Worm (Caenorhabditis elegans) whole organism, early embryonic: ENCODE measurements around the gene npr-22.

Source experiments
- B0310.2 ChIP-seq: sonication (generic microtip); optimal IDR thresholded peaks from 2 replicates; lab custom pipeline; 2016; ENCODE audit warnings: mild to moderate bottlenecking, missing genetic modification characterization, missing compliant biosample characterization
- F13C5.2 ChIP-seq: sonication (generic microtip); optimal IDR thresholded peaks from 2 replicates; lab custom pipeline; 2017; ENCODE audit warnings: mild to moderate bottlenecking, missing genetic modification characterization, inconsistent platforms, missing compliant biosample characterization
- aly-1 ChIP-seq: sonication (generic microtip); optimal IDR thresholded peaks from 2 replicates; lab custom pipeline; 2016; ENCODE audit warnings: missing genetic modification characterization, missing compliant biosample characterization
- ama-1 ChIP-seq: fragments of 150-350 bp; optimal IDR thresholded peaks from 2 replicates; lab custom pipeline; 2014
- ceh-13 ChIP-seq: fragments of 200-800 bp; sonication (Bioruptor generic); optimal IDR thresholded peaks from 2 replicates; lab custom pipeline; 2018; ENCODE audit warnings: mild to moderate bottlenecking, missing genetic modification characterization, missing compliant biosample characterization
- ceh-36 ChIP-seq: sonication (generic microtip); optimal IDR thresholded peaks from 2 replicates; lab custom pipeline; 2016; ENCODE audit warnings: missing genetic modification characterization, inconsistent platforms, missing compliant biosample characterization
- ets-7 ChIP-seq: sonication (generic microtip); optimal IDR thresholded peaks from 2 replicates; lab custom pipeline; 2016; ENCODE audit warnings: missing genotype, missing genetic modification characterization, missing compliant biosample characterization
- flt-1 ChIP-seq: fragments of 200-800 bp; sonication (Bioruptor generic); IDR thresholded peaks from 2 replicates; pipeline ENCODE4 v1.3.6; 2022; ENCODE audit warnings: missing genetic modification characterization, missing compliant biosample characterization
- hmbx-1 ChIP-seq: sonication (generic microtip); optimal IDR thresholded peaks from 2 replicates; lab custom pipeline; 2016; ENCODE audit warnings: mild to moderate bottlenecking, missing genetic modification characterization, missing compliant biosample characterization
- hmg-4 ChIP-seq: fragments of 200-800 bp; sonication (Bioruptor generic); optimal IDR thresholded peaks from 2 replicates; lab custom pipeline; 2018; ENCODE audit warnings: mild to moderate bottlenecking, missing genetic modification characterization, missing compliant biosample characterization
- hnd-1 ChIP-seq: sonication (generic microtip); optimal IDR thresholded peaks from 2 replicates; lab custom pipeline; 2016; ENCODE audit warnings: missing genetic modification characterization, missing compliant biosample characterization
- pes-1 ChIP-seq: fragments of 200-800 bp; sonication (Bioruptor generic); IDR thresholded peaks from 2 replicates; pipeline ENCODE4 v1.3.6; 2022; ENCODE audit warnings: missing genetic modification reagents, missing genetic modification characterization, missing compliant biosample characterization
- scrt-1 ChIP-seq: fragments of 200-800 bp; sonication (Bioruptor generic); IDR thresholded peaks from 2 replicates; pipeline ENCODE4 v1.3.6; 2022; ENCODE audit warnings: missing genetic modification characterization, missing compliant biosample characterization
- sea-1 ChIP-seq: fragments of 200-800 bp; sonication (Bioruptor generic); conservative IDR thresholded peaks from 2 replicates; pipeline ENCODE4 v1.3.6; 2022; ENCODE audit warnings: missing genetic modification characterization, missing compliant biosample characterization
- tbx-11 ChIP-seq: fragments of 200-800 bp; sonication (Bioruptor generic); IDR thresholded peaks from 2 replicates; pipeline ENCODE4 v1.3.6; 2022; ENCODE audit warnings: missing genetic modification characterization, missing compliant biosample characterization
- tbx-37 ChIP-seq: fragments of 200-800 bp; sonication (Bioruptor generic); conservative IDR thresholded peaks from 2 replicates; pipeline ENCODE4 v1.3.6; 2022; ENCODE audit warnings: missing genetic modification reagents, missing genetic modification characterization, missing compliant biosample characterization
- tra-4 ChIP-seq: sonication (generic microtip); optimal IDR thresholded peaks from 2 replicates; lab custom pipeline; 2017; ENCODE audit warnings: missing genetic modification characterization, missing compliant biosample characterization

Gene npr-22

DNA sequence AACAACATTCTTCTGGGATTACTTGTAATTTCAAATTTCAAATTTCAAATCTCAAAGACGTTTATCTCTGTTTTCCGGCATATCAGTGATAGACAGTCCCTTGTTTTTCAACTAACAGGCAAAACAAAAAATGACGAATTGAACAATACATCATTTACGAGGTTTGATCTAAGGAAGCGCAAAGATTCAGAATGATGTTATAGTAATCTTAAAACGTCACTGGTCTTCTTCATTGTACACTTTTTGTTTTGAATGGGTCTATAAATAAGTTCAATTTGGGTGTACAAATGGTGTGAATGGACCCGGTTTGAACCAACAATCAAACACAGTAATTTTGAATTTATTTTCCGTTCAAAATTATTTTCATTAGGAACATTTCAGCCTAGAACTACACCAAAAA, 35.3 kb upstream of the npr-22 start:
- TF ChIP-seq ets-7 (no peak), F13C5.2 (tag; lab: Kevin White, UChicago) (no peak), pes-1 (GFP tag; lab: Robert Waterston, UW) (no peak), hmbx-1 (no peak), ceh-13 (GFP tag; lab: Kevin White, UChicago) (no peak), tbx-11 (GFP tag; lab: Robert Waterston, UW) (no peak), hnd-1 (no peak), tra-4 (tag; lab: Kevin White, UChicago) (no peak), B0310.2 (no peak), scrt-1 (no peak), ama-1 (no peak), tbx-37 (GFP tag; lab: Robert Waterston, UW) (no peak), flt-1 (GFP tag; lab: Robert Waterston, UW) (no peak)

DNA sequence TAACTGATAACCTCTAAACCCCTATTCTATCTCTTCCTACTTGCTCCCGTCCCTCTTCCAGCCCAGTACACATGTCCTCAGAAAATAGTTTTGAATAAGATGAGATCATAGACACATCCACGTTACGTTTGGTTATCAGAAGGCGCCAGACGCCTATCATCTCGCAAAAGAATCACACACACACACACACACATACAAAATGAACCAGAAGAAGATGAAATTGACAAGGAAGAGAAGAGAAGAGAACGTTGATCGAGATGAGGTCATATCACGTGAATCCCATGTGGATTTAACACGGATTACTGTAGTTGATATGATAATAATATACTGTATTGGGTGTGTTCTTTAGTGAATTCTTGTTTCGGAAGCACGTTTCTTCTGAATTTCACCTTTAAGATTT, 33.2 kb upstream of the npr-22 start:
- no peak for TF ChIP-seq scrt-1
- no peak for TF ChIP-seq hmg-4
- no peak for TF ChIP-seq F13C5.2 (tag; lab: Kevin White, UChicago)
- no peak for TF ChIP-seq ceh-13 (GFP tag; lab: Kevin White, UChicago)
- TF ChIP-seq ceh-36 (tag; lab: Kevin White, UChicago), result no peak
- TF ChIP-seq tbx-37 (GFP tag; lab: Robert Waterston, UW), result no peak
- TF ChIP-seq B0310.2, result no peak
- TF ChIP-seq aly-1 (tag; lab: Kevin White, UChicago), result no peak
- TF ChIP-seq hmbx-1, result no peak
- no peak for TF ChIP-seq ets-7
- no peak for TF ChIP-seq tbx-11 (GFP tag; lab: Robert Waterston, UW)
- TF ChIP-seq flt-1 (GFP tag; lab: Robert Waterston, UW), result no peak
- TF ChIP-seq pes-1 (GFP tag; lab: Robert Waterston, UW), result no peak
- no peak for TF ChIP-seq tra-4 (tag; lab: Kevin White, UChicago)
- TF ChIP-seq ama-1, result no peak

DNA sequence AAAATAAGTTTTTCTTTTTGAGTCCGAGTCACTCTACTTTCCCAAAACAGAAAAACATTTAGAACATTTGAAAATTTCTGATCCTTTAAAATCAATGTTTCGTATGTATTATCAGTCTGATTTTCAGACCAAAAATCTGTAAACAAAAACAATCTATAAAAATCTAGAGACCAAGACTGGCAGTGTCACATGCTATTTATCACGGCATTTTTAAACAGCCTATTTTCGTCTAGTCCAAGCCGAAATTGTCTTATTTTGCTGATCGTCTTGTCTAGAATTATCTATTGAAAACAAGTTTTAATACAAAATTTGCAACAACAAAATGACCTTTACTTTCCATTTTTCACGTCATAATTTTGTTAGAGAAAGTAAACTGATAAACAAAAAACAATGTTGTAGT, 32.7 kb upstream of the npr-22 start:
- TF ChIP-seq B0310.2 (no peak), hnd-1 (no peak), ama-1 (no peak)

DNA sequence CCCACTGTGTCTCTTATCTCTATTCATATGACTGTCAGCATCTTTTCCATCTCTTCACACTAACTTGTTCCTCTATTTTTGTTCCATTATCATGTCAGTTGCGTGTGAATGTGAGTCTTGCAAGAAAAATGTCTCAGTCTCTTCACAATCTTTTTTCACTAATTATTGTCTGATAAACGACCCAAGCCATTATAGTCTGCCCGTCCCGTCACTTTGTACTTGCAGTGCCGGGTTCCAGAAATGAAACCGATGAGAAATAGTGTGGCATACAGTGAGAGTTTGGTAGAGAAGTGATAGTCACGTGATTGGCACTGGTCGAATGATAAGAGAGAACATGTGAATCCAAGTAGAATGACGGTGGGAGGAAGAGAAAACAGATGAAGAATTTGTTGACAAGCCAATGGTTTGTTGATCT, 31.6 kb upstream of the npr-22 start:
- TF ChIP-seq hnd-1 (no peak), scrt-1 (no peak), ets-7 (no peak), flt-1 (GFP tag; lab: Robert Waterston, UW) (no peak), ama-1 (no peak), ceh-13 (GFP tag; lab: Kevin White, UChicago) (no peak), hmg-4 (no peak), tbx-37 (GFP tag; lab: Robert Waterston, UW) (no peak), B0310.2 (no peak)

DNA sequence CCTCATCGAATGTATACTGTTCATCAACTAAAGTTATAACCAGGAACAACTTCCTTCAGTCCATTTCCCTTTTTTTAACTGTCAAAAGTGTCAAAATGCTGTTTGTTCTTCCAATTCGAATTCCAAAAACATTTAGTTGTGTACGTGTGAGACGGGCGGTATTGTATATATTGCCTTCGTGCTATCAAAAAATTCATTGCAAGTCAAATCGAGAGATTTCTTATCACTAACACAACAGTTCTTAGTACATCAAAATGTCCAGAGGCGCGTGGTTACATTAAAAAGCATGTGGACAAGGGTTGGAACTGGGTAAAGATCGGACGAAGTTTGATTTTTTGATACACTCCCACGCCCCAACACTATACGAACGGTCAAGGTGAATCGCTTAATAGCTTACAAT, 30.9 kb upstream of the npr-22 start:
- TF ChIP-seq ama-1, result no peak
- no peak for TF ChIP-seq flt-1 (GFP tag; lab: Robert Waterston, UW)
- TF ChIP-seq tra-4 (tag; lab: Kevin White, UChicago), result no peak
- TF ChIP-seq pes-1 (GFP tag; lab: Robert Waterston, UW), result no peak
- no peak for TF ChIP-seq B0310.2

DNA sequence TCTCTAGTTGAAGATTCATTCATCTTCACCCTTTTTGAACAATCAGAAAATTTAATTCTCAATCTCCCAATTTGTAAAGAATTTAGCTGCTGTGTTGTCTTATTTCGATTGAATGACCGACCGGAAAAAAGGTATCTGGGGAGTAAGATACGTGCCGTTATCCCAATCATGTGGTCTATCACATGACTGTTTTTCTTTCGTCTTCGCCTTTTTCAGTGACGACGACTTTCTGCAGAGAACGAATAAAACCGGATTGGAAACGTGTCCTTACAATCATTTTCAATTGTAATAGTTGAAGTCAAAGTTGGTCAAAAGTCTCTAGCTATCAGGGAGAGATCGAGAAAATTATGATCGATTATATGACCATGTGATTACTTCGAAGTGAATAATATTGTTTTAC, 30.2 kb upstream of the npr-22 start:
- no peak for TF ChIP-seq hmbx-1
- TF ChIP-seq ceh-13 (GFP tag; lab: Kevin White, UChicago), result no peak
- no peak for TF ChIP-seq ets-7
- TF ChIP-seq pes-1 (GFP tag; lab: Robert Waterston, UW), result no peak
- no peak for TF ChIP-seq tbx-37 (GFP tag; lab: Robert Waterston, UW)
- no peak for TF ChIP-seq scrt-1
- no peak for TF ChIP-seq hnd-1
- no peak for TF ChIP-seq ama-1
- TF ChIP-seq flt-1 (GFP tag; lab: Robert Waterston, UW), result no peak
- TF ChIP-seq sea-1, result no peak
- no peak for TF ChIP-seq hmg-4

DNA sequence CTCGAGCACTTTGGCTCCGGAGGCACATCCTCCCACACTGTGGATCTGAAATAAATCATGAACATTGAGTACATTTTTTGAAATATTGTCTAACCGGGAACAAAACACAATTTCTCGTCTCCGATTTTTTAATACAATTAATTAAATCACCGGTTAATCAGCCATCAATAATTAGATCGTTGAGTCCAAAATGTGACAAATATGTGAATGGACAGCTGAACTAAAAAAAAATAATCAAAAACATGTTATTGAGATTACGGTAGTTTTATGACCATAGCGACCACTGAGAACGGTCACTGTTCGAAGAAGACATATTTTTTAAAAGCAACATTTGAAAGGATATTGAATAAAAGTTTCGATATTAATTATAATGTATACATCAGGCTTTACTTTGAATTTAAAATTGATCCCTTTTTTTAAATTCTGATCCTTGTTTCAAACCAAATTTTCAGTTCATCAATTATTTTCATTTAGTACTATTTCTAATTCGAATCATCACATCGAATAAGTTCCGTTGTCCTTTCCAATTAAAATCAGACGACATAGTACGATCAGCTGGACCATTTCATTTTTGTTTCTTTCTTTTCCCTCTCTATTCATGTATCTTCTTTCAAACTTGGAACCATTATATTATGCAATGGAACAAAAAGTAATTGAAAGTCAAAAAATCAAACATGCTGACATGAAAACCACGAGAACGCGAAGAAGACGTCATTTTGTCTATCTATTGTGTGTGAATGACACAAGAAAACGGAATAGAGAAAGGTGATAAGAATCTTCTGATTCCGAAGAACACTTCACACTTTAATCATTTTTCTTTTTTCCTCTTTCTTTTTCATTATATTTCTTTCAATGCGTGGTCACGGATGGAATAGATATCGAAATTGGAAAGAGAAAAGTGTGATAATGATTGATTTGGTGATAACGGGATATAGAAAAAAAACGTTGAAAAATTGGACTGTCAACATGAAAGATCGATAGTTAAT, 28.9 kb upstream of the npr-22 start:
- TF ChIP-seq aly-1 (tag; lab: Kevin White, UChicago) (no peak), hmg-4 (no peak), flt-1 (GFP tag; lab: Robert Waterston, UW) (no peak), ceh-13 (GFP tag; lab: Kevin White, UChicago) (no peak), hnd-1 (no peak), tra-4 (tag; lab: Kevin White, UChicago) (no peak), tbx-11 (GFP tag; lab: Robert Waterston, UW) (no peak), tbx-37 (GFP tag; lab: Robert Waterston, UW) (no peak), ceh-36 (tag; lab: Kevin White, UChicago) (no peak), sea-1 (no peak), pes-1 (GFP tag; lab: Robert Waterston, UW) (no peak), B0310.2 (no peak), ets-7 (no peak), scrt-1 (no peak)

DNA sequence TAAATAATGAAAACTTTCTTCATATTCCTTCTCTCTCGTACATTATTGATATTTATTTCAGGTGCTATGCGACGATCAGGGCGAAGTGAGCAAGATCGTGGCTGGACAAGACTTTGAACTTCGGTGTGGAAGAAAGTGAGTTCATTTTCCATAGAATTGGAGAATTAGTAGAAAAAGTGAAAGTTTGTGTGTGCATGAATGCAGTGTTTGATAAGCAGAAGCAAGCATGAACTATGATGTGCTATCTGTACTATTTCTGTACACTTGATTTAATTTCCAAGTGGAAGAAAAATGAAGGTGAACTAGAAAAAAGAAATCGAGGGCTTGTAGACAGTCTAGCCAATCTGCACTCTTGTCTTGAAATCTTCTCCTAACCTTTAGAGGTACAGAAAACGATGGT, 27.2 kb upstream of the npr-22 start:
- no peak for TF ChIP-seq pes-1 (GFP tag; lab: Robert Waterston, UW)
- no peak for TF ChIP-seq hmg-4
- no peak for TF ChIP-seq scrt-1
- TF ChIP-seq aly-1 (tag; lab: Kevin White, UChicago), result no peak
- no peak for TF ChIP-seq sea-1
- TF ChIP-seq F13C5.2 (tag; lab: Kevin White, UChicago), result no peak
- no peak for TF ChIP-seq hmbx-1
- no peak for TF ChIP-seq ceh-36 (tag; lab: Kevin White, UChicago)
- TF ChIP-seq tra-4 (tag; lab: Kevin White, UChicago), result no peak
- TF ChIP-seq tbx-37 (GFP tag; lab: Robert Waterston, UW), result no peak
- no peak for TF ChIP-seq B0310.2
- TF ChIP-seq ets-7, result no peak
- TF ChIP-seq ceh-13 (GFP tag; lab: Kevin White, UChicago), result no peak
- TF ChIP-seq hnd-1, result no peak
- TF ChIP-seq tbx-11 (GFP tag; lab: Robert Waterston, UW), result no peak
- no peak for TF ChIP-seq flt-1 (GFP tag; lab: Robert Waterston, UW)
